Worm (Caenorhabditis elegans) whole organism, young adult: ENCODE results near the gene far-4.
A peak's percentile ranks its signal among the peaks of the same experiment; 100 is the strongest.

ENCODE experiments used
- B0035.1 ChIP-seq: sonication (generic microtip); optimal IDR thresholded peaks from 2 replicates; lab custom pipeline; 2016; ENCODE audit warnings: missing genetic modification characterization, mild to moderate bottlenecking, missing compliant biosample characterization, missing genotype, missing genetic modification reagents
- B0261.1 ChIP-seq: sonication (generic microtip); optimal IDR thresholded peaks from 2 replicates; lab custom pipeline; 2016; ENCODE audit warnings: mild to moderate bottlenecking, missing genetic modification characterization, moderate library complexity, missing compliant biosample characterization
- B0336.3 ChIP-seq: fragments of 200-800 bp; sonication (Bioruptor generic); IDR thresholded peaks from 2 replicates; pipeline ENCODE4 v1.3.6; 2022; ENCODE audit warnings: missing genetic modification characterization, missing compliant biosample characterization
- D2030.7 ChIP-seq: fragments of 200-800 bp; sonication (Bioruptor generic); IDR thresholded peaks from 2 replicates; pipeline ENCODE4 v1.3.6; 2022; ENCODE audit warnings: missing genetic modification reagents, missing genetic modification characterization, missing compliant biosample characterization
- F33H1.4 ChIP-seq: fragments of 200-800 bp; sonication (Bioruptor generic); IDR thresholded peaks from 2 replicates; pipeline ENCODE4 v1.3.6; 2022; ENCODE audit warnings: missing genetic modification reagents, missing genetic modification characterization, missing compliant biosample characterization
- F39B2.1 ChIP-seq: fragments of 200-800 bp; sonication (Bioruptor generic); IDR thresholded peaks from 2 replicates; pipeline ENCODE4 v1.3.6; 2022; ENCODE audit warnings: missing genetic modification reagents, missing genetic modification characterization, missing compliant biosample characterization
- F49E8.2 ChIP-seq: sonication (generic microtip); optimal IDR thresholded peaks from 3 replicates; lab custom pipeline; 2017; ENCODE audit warnings: missing genetic modification characterization, mild to moderate bottlenecking, missing compliant biosample characterization, antibody characterized with exemption, moderate library complexity; ENCODE audit not compliant: insufficient read depth
- F52B5.7 ChIP-seq: sonication (generic microtip); optimal IDR thresholded peaks from 2 replicates; lab custom pipeline; 2016; ENCODE audit warnings: mild to moderate bottlenecking, missing genetic modification characterization, missing compliant biosample characterization
- T26A5.8 ChIP-seq: sonication (generic microtip); optimal IDR thresholded peaks from 2 replicates; lab custom pipeline; 2016; ENCODE audit warnings: missing genetic modification characterization, missing compliant biosample characterization
- Y53F4B.3 ChIP-seq: fragments of 200-800 bp; sonication (Bioruptor generic); IDR thresholded peaks from 2 replicates; pipeline ENCODE4 v1.3.6; 2022; ENCODE audit warnings: missing genetic modification reagents, missing genetic modification characterization, missing compliant biosample characterization
- Y53G8AR.9 ChIP-seq: fragments of 200-800 bp; sonication (Bioruptor generic); conservative IDR thresholded peaks from 2 replicates; pipeline ENCODE4 v1.3.6; 2022; ENCODE audit warnings: missing genetic modification reagents, missing genetic modification characterization, missing compliant biosample characterization
- Y56A3A.18 ChIP-seq: fragments of 200-800 bp; sonication (Bioruptor generic); IDR thresholded peaks from 2 replicates; pipeline ENCODE4 v1.3.6; 2022; ENCODE audit warnings: missing genetic modification reagents, missing genetic modification characterization, missing compliant biosample characterization
- Y67H2A.10 ChIP-seq: fragments of 200-800 bp; sonication (Bioruptor generic); conservative IDR thresholded peaks from 2 replicates; pipeline ENCODE4 v1.3.6; 2022; ENCODE audit warnings: missing genetic modification reagents, missing genetic modification characterization, missing compliant biosample characterization
- aptf-3 ChIP-seq: fragments of 200-800 bp; sonication (Bioruptor generic); IDR thresholded peaks from 2 replicates; pipeline ENCODE4 v1.3.6; 2022; ENCODE audit warnings: missing genetic modification characterization, missing compliant biosample characterization
- atf-7 ChIP-seq: sonication (generic microtip); optimal IDR thresholded peaks from 2 replicates; lab custom pipeline; 2017; ENCODE audit warnings: mild to moderate bottlenecking, missing genetic modification characterization, missing compliant biosample characterization
- attf-6 ChIP-seq: fragments of 200-800 bp; sonication (Bioruptor generic); IDR thresholded peaks from 2 replicates; pipeline ENCODE4 v1.3.6; 2022; ENCODE audit warnings: missing genetic modification reagents, missing genetic modification characterization, missing compliant biosample characterization
- bed-1 ChIP-seq: fragments of 200-800 bp; sonication (Bioruptor generic); IDR thresholded peaks from 2 replicates; pipeline ENCODE4 v1.3.6; 2022; ENCODE audit warnings: missing genetic modification reagents, missing genetic modification characterization, missing compliant biosample characterization
- ccch-3 ChIP-seq: fragments of 200-800 bp; sonication (Bioruptor generic); optimal IDR thresholded peaks from 2 replicates; lab custom pipeline; 2018; ENCODE audit warnings: mild to moderate bottlenecking, missing genetic modification characterization, missing compliant biosample characterization
- cebp-1 ChIP-seq, 2 experiments: fragments of 200-800 bp in 1 of 2; sonication (Bioruptor generic) in 1 of 2; sonication (generic microtip) in 1 of 2; IDR thresholded peaks in 1 of 2; optimal IDR thresholded peaks in 1 of 2; 2 replicates each; pipeline versions ENCODE4 v1.3.6 to Lab custom; 2017 to 2022; ENCODE audit warnings: missing compliant biosample characterization in 2 of 2, missing genetic modification characterization in 2 of 2, mild to moderate bottlenecking in 1 of 2, missing genetic modification reagents in 1 of 2, moderate library complexity in 1 of 2
- cebp-2 ChIP-seq: fragments of 200-800 bp; sonication (Bioruptor generic); IDR thresholded peaks from 2 replicates; pipeline ENCODE4 v1.3.6; 2022; ENCODE audit warnings: missing genetic modification characterization, missing compliant biosample characterization
- ceh-40 ChIP-seq: fragments of 200-800 bp; sonication (Bioruptor generic); IDR thresholded peaks from 2 replicates; pipeline ENCODE4 v1.3.6; 2022; ENCODE audit warnings: missing genetic modification characterization, missing compliant biosample characterization
- hlh-12 ChIP-seq: sonication (generic microtip); optimal IDR thresholded peaks from 2 replicates; lab custom pipeline; 2016; ENCODE audit warnings: missing genetic modification characterization, missing compliant biosample characterization
- hmg-20 ChIP-seq: fragments of 200-800 bp; sonication (Bioruptor generic); IDR thresholded peaks from 2 replicates; pipeline ENCODE4 v1.3.6; 2022; ENCODE audit warnings: missing genetic modification reagents, missing genetic modification characterization, missing compliant biosample characterization
- hrde-1 ChIP-seq: sonication (generic microtip); optimal IDR thresholded peaks from 2 replicates; lab custom pipeline; 2016; ENCODE audit warnings: missing genetic modification characterization, mild to moderate bottlenecking, missing compliant biosample characterization, moderate library complexity, missing genotype, missing genetic modification reagents, borderline replicate concordance
- lag-1 ChIP-seq: fragments of 200-800 bp; sonication (Bioruptor generic); IDR thresholded peaks from 2 replicates; pipeline ENCODE4 v1.3.6; 2022; ENCODE audit warnings: missing genetic modification reagents, missing genetic modification characterization, missing compliant biosample characterization
- let-526 ChIP-seq: fragments of 200-800 bp; sonication (Bioruptor generic); IDR thresholded peaks from 2 replicates; pipeline ENCODE4 v1.3.6; 2022; ENCODE audit warnings: missing genetic modification reagents, missing genetic modification characterization, missing compliant biosample characterization
- lin-54 ChIP-seq: fragments of 200-800 bp; sonication (Bioruptor generic); optimal IDR thresholded peaks from 2 replicates; lab custom pipeline; 2018; ENCODE audit warnings: mild to moderate bottlenecking, missing genetic modification characterization, missing compliant biosample characterization
- lsl-1 ChIP-seq: fragments of 200-800 bp; sonication (Bioruptor generic); optimal IDR thresholded peaks from 2 replicates; lab custom pipeline; 2018; ENCODE audit warnings: mild to moderate bottlenecking, missing genetic modification characterization, moderate library complexity, missing compliant biosample characterization
- madf-6 ChIP-seq: fragments of 200-800 bp; sonication (Bioruptor generic); IDR thresholded peaks from 2 replicates; pipeline ENCODE4 v1.3.6; 2022; ENCODE audit warnings: missing genetic modification reagents, missing genetic modification characterization, missing compliant biosample characterization
- mcd-1 ChIP-seq: fragments of 200-800 bp; sonication (Bioruptor generic); IDR thresholded peaks from 2 replicates; pipeline ENCODE4 v1.3.6; 2022; ENCODE audit warnings: missing genetic modification reagents, missing genetic modification characterization, missing compliant biosample characterization
- mes-4 ChIP-seq: sonication (generic microtip); optimal IDR thresholded peaks from 2 replicates; lab custom pipeline; 2016; ENCODE audit warnings: missing genotype, missing genetic modification characterization, missing compliant biosample characterization
- mxl-1 ChIP-seq: sonication (generic microtip); optimal IDR thresholded peaks from 2 replicates; lab custom pipeline; 2016; ENCODE audit warnings: missing genetic modification characterization, missing compliant biosample characterization
- nfya-2 ChIP-seq: fragments of 200-800 bp; sonication (Bioruptor generic); IDR thresholded peaks from 2 replicates; pipeline ENCODE4 v1.3.6; 2022; ENCODE audit warnings: missing genetic modification reagents, missing genetic modification characterization, missing compliant biosample characterization
- nhr-120 ChIP-seq: fragments of 200-800 bp; sonication (Bioruptor generic); IDR thresholded peaks from 2 replicates; pipeline ENCODE4 v1.3.6; 2022; ENCODE audit warnings: missing genetic modification characterization, missing compliant biosample characterization
- nhr-80 ChIP-seq: sonication (generic microtip); optimal IDR thresholded peaks from 2 replicates; lab custom pipeline; 2016; ENCODE audit warnings: missing genetic modification characterization, missing compliant biosample characterization
- pbrm-1 ChIP-seq: fragments of 200-800 bp; sonication (Bioruptor generic); IDR thresholded peaks from 2 replicates; pipeline ENCODE4 v1.3.6; 2022; ENCODE audit warnings: missing genetic modification reagents, missing genetic modification characterization, missing compliant biosample characterization
- rcor-1 ChIP-seq: fragments of 200-800 bp; sonication (Bioruptor generic); IDR thresholded peaks from 2 replicates; pipeline ENCODE4 v1.3.6; 2022; ENCODE audit warnings: missing genetic modification reagents, missing genetic modification characterization, missing compliant biosample characterization
- rpc-1 ChIP-seq, 2 experiments: fragments of 150-350 bp in 1 of 2; sonication (generic microtip) in 1 of 2; optimal IDR thresholded peaks; 2 replicates each; lab custom pipeline; 2014 to 2018; ENCODE audit warnings: missing biosample characterization in 1 of 2, missing genetic modification characterization in 1 of 2, missing genetic modification reagents in 1 of 2, missing genotype in 1 of 2
- snpc-1.3 ChIP-seq: sonication (generic microtip); optimal IDR thresholded peaks from 2 replicates; lab custom pipeline; 2017; ENCODE audit warnings: missing genetic modification characterization, mild to moderate bottlenecking, missing compliant biosample characterization, antibody characterized with exemption, moderate library complexity, missing genotype, missing genetic modification reagents; ENCODE audit not compliant: insufficient read depth
- sptf-2 ChIP-seq: fragments of 200-800 bp; sonication (Bioruptor generic); optimal IDR thresholded peaks from 2 replicates; lab custom pipeline; 2018; ENCODE audit warnings: mild to moderate bottlenecking, missing genetic modification characterization, missing compliant biosample characterization
- tbp1 ChIP-seq: fragments of 200-800 bp; sonication (Bioruptor generic); optimal IDR thresholded peaks from 2 replicates; lab custom pipeline; 2018; ENCODE audit warnings: mild to moderate bottlenecking, missing genetic modification characterization, missing compliant biosample characterization
- tbx-9 ChIP-seq: sonication (generic microtip); optimal IDR thresholded peaks from 2 replicates; lab custom pipeline; 2016; ENCODE audit warnings: borderline replicate concordance, missing genetic modification characterization, inconsistent platforms, missing compliant biosample characterization
- zfh-2 ChIP-seq: fragments of 200-800 bp; sonication (Bioruptor generic); conservative IDR thresholded peaks from 2 replicates; pipeline ENCODE4 v1.3.6; 2022; ENCODE audit warnings: missing genetic modification reagents, missing genetic modification characterization, missing compliant biosample characterization
- ztf-25 ChIP-seq: fragments of 200-800 bp; sonication (Bioruptor generic); IDR thresholded peaks from 2 replicates; pipeline ENCODE4 v1.3.6; 2022; ENCODE audit warnings: missing genetic modification reagents, missing genetic modification characterization, missing compliant biosample characterization
- ztf-26 ChIP-seq: sonication (generic microtip); optimal IDR thresholded peaks from 2 replicates; lab custom pipeline; 2017; ENCODE audit warnings: missing genetic modification characterization, missing compliant biosample characterization
- ztf-6 ChIP-seq: fragments of 200-800 bp; sonication (Bioruptor generic); IDR thresholded peaks from 2 replicates; pipeline ENCODE4 v1.3.6; 2022; ENCODE audit warnings: missing genetic modification reagents, missing genetic modification characterization, missing compliant biosample characterization

The far-4 gene

ce11 chrV:13046125-13047123, 47.0 kb upstream of the far-4 start (continued):
- no peak for TF ChIP-seq zfh-2 (GFP tag; lab: Robert Waterston, UW)
- no peak for TF ChIP-seq tbx-9 (tag; lab: Kevin White, UChicago)
- TF ChIP-seq B0261.1 (tag; lab: Kevin White, UChicago), result no peak
- no peak for TF ChIP-seq ztf-6 (GFP tag; lab: Robert Waterston, UW)
- TF ChIP-seq nfya-2 (GFP tag; lab: Robert Waterston, UW), result no peak
- TF ChIP-seq Y56A3A.18 (GFP tag; lab: Robert Waterston, UW), result peak; percentile 54; the same call in 1 of the 2 replicates
- no peak for TF ChIP-seq rcor-1
- TF ChIP-seq mxl-1 (tag; lab: Kevin White, UChicago), result no peak
- TF ChIP-seq cebp-2 (GFP tag; lab: Robert Waterston, UW), result no peak
- TF ChIP-seq tbp1 (GFP tag; lab: Kevin White, UChicago), result peak; percentile 33
- TF ChIP-seq Y53F4B.3 (GFP tag; lab: Robert Waterston, UW), result no peak
- TF ChIP-seq ccch-3 (GFP tag; lab: Kevin White, UChicago), result no peak
- TF ChIP-seq hrde-1, result no peak
- no peak for TF ChIP-seq F39B2.1
- TF ChIP-seq ztf-26, result no peak
- no peak for TF ChIP-seq ceh-40 (GFP tag; lab: Robert Waterston, UW)
- no peak for TF ChIP-seq atf-7 (tag; lab: Kevin White, UChicago)
- no peak for TF ChIP-seq nhr-120
- TF ChIP-seq B0336.3 (GFP tag; lab: Robert Waterston, UW), result no peak
- TF ChIP-seq B0035.1 (tag; lab: Kevin White, UChicago), result peak; percentile 44
- no peak for TF ChIP-seq F33H1.4
- TF ChIP-seq mcd-1 (GFP tag; lab: Robert Waterston, UW), result no peak
- TF ChIP-seq nhr-80 (tag; lab: Kevin White, UChicago), result peak; percentile 85
- TF ChIP-seq D2030.7 (GFP tag; lab: Robert Waterston, UW), result no peak
- TF ChIP-seq hmg-20, result no peak
- no peak for TF ChIP-seq mes-4 (tag; lab: Kevin White, UChicago)
- TF ChIP-seq lsl-1 (GFP tag; lab: Kevin White, UChicago), result no peak
- peak; percentile 70 for TF ChIP-seq Y53G8AR.9 (GFP tag; lab: Robert Waterston, UW)
- TF ChIP-seq pbrm-1 (GFP tag; lab: Robert Waterston, UW), result no peak
- TF ChIP-seq lag-1 (GFP tag; lab: Robert Waterston, UW), result no peak
- no peak for TF ChIP-seq F52B5.7 (tag; lab: Kevin White, UChicago)
- TF ChIP-seq aptf-3 (GFP tag; lab: Robert Waterston, UW), result no peak
- TF ChIP-seq sptf-2 (GFP tag; lab: Kevin White, UChicago), result no peak
- no peak for TF ChIP-seq Y67H2A.10 (GFP tag; lab: Robert Waterston, UW)
- no peak for TF ChIP-seq rpc-1 (optimal IDR thresholded peaks at IDR 0.05; lab: Kevin White, UChicago)
- TF ChIP-seq rpc-1 (tag; optimal IDR thresholded peaks at IDR 0.05; lab: Kevin White, UChicago), result no peak
- peak; percentile 24 for TF ChIP-seq lin-54
- TF ChIP-seq hlh-12 (tag; lab: Kevin White, UChicago), result no peak
- no peak for TF ChIP-seq attf-6
- no peak for TF ChIP-seq F49E8.2
- 0 out of 2 replicates have a peak, but pooled peaks have one; percentile 22 for TF ChIP-seq let-526 (GFP tag; lab: Robert Waterston, UW)
- peak; percentile 44; the same call in 1 of the 2 replicates for TF ChIP-seq madf-6 (GFP tag; lab: Robert Waterston, UW)
- TF ChIP-seq ztf-25 (GFP tag; lab: Robert Waterston, UW), result no peak
- TF ChIP-seq bed-1 (GFP tag; lab: Robert Waterston, UW), result no peak
- no peak for TF ChIP-seq cebp-1 (GFP tag; IDR thresholded peaks at IDR 0.05; lab: Robert Waterston, UW)
- TF ChIP-seq cebp-1 (tag; optimal IDR thresholded peaks at IDR 0.05; lab: Kevin White, UChicago), result peak; percentile 5
- no peak for TF ChIP-seq T26A5.8
- TF ChIP-seq snpc-1.3, result no peak
